Worm (Caenorhabditis elegans) whole organism, late embryonic: ENCODE data around the gene F09C8.1.

Source experiments
- ceh-34 ChIP-seq: sonication (generic microtip); optimal IDR thresholded peaks from 2 replicates; lab custom pipeline; 2016; ENCODE audit warnings: mild to moderate bottlenecking, missing genetic modification characterization, missing compliant biosample characterization
- eyg-1 ChIP-seq: sonication (generic microtip); optimal IDR thresholded peaks from 2 replicates; lab custom pipeline; 2016; ENCODE audit warnings: missing genotype, missing genetic modification characterization, missing compliant biosample characterization
- fkh-10 ChIP-seq: fragments of 150-350 bp; optimal IDR thresholded peaks from 2 replicates; lab custom pipeline; 2014; ENCODE audit warnings: missing biosample characterization, missing genetic modification reagents, missing genetic modification characterization
- lim-6 ChIP-seq: sonication (generic microtip); optimal IDR thresholded peaks from 2 replicates; lab custom pipeline; 2016; ENCODE audit warnings: missing genetic modification characterization, missing compliant biosample characterization
- nfya-1 ChIP-seq: sonication (generic microtip); optimal IDR thresholded peaks from 2 replicates; lab custom pipeline; 2017; ENCODE audit warnings: missing genetic modification characterization, mild to moderate bottlenecking, missing compliant biosample characterization, antibody characterized with exemption, moderate library complexity
- pag-3 ChIP-seq: sonication (generic microtip); optimal IDR thresholded peaks from 2 replicates; lab custom pipeline; 2016; ENCODE audit warnings: missing compliant biosample characterization, missing genetic modification characterization, borderline replicate concordance
- pha-4 ChIP-seq: fragments of 150-350 bp; optimal IDR thresholded peaks from 2 replicates; lab custom pipeline; 2018; ENCODE audit warnings: missing biosample characterization, missing genetic modification reagents, missing genetic modification characterization
- pqm-1 ChIP-seq: sonication (generic microtip); optimal IDR thresholded peaks from 2 replicates; lab custom pipeline; 2016; ENCODE audit warnings: missing genetic modification characterization, missing compliant biosample characterization
- sdc-2 ChIP-seq: sonication (generic microtip); optimal IDR thresholded peaks from 2 replicates; lab custom pipeline; 2016; ENCODE audit warnings: missing genotype, missing genetic modification characterization, missing compliant biosample characterization
- unc-3 ChIP-seq, 2 experiments: fragments of 200-800 bp in 1 of 2; sonication (Bioruptor generic) in 1 of 2; sonication (generic microtip) in 1 of 2; conservative IDR thresholded peaks in 1 of 2; optimal IDR thresholded peaks in 1 of 2; 2 replicates each; pipeline versions ENCODE4 v1.3.6 to Lab custom; 2016 to 2022; ENCODE audit warnings: missing compliant biosample characterization in 2 of 2, missing genetic modification characterization in 2 of 2, missing genetic modification reagents in 1 of 2
- unc-55 ChIP-seq: sonication (generic microtip); optimal IDR thresholded peaks from 2 replicates; lab custom pipeline; 2017; ENCODE audit warnings: missing biosample characterization, missing genetic modification reagents, missing genetic modification characterization

- TF ChIP-seq pag-3 (tag; lab: Kevin White, UChicago) (no peak), sdc-2 (tag; lab: Kevin White, UChicago) (no peak), pha-4 (tag; lab: Kevin White, UChicago) (no peak), pqm-1 (no peak), fkh-10 (GFP tag; lab: Kevin White, UChicago) (no peak), unc-55 (GFP tag; lab: Kevin White, UChicago) (no peak), lim-6 (tag; lab: Kevin White, UChicago) (no peak), eyg-1 (no peak), unc-3 (GFP tag; conservative IDR thresholded peaks at IDR 0.05; lab: Robert Waterston, UW) (no peak), unc-3 (tag; optimal IDR thresholded peaks at IDR 0.05; lab: Kevin White, UChicago) (no peak), nfya-1 (tag; lab: Kevin White, UChicago) (no peak), ceh-34 (no peak)
Measured at ce11 chrX:16130213-16130612, 33.1 kb downstream of the F09C8.1 start.
